Worm (Caenorhabditis elegans) whole organism, L2 larva: ENCODE measurements around the gene C02B10.6.

ENCODE experiments used
- crh-2 ChIP-seq: sonication (generic microtip); optimal IDR thresholded peaks from 2 replicates; lab custom pipeline; 2017; ENCODE audit warnings: missing biosample characterization, missing genetic modification characterization
- lin-13 ChIP-seq: fragments of 150-350 bp; optimal IDR thresholded peaks from 2 replicates; lab custom pipeline; 2014; ENCODE audit warnings: missing biosample characterization, missing genetic modification reagents, missing genetic modification characterization
- lin-39 ChIP-seq: fragments of 150-350 bp; optimal IDR thresholded peaks from 2 replicates; lab custom pipeline; 2014; ENCODE audit warnings: missing biosample characterization, missing genetic modification reagents, missing genetic modification characterization
- nhr-77 ChIP-seq: fragments of 150-350 bp; optimal IDR thresholded peaks from 2 replicates; lab custom pipeline; 2014; ENCODE audit warnings: missing biosample characterization, missing genetic modification characterization
- ztf-11 ChIP-seq: sonication (generic microtip); optimal IDR thresholded peaks from 2 replicates; lab custom pipeline; 2017; ENCODE audit warnings: missing biosample characterization, missing genetic modification characterization

DNA sequence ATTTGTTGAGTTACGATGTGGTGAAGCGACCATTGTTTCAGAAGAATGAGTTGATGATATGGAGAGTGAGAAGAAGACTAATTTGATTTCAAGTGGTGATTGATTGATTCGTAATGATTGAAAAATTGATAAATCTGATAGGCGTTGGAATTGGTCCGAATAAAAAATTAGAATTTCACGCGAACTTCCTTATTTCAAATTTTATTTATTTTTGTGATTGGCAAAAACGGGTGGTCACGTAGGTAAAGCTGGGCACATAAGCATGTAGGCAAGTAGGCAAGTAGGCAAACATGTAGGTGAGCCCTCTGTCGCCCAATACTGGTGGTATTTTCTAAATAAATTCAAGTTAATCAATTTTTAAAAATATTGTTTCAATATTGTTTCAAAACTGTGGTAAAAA is 37.4 kb upstream of the C02B10.6 start, which contains the start of gene C09B9.4:
- no peak for TF ChIP-seq ztf-11
- TF ChIP-seq nhr-77, result no peak
- no peak for TF ChIP-seq lin-39 (tag; lab: Kevin White, UChicago)
- no peak for TF ChIP-seq crh-2 (tag; lab: Kevin White, UChicago)
- TF ChIP-seq lin-13 (GFP tag; lab: Kevin White, UChicago), result no peak
